Fruit fly (Drosophila melanogaster) Kc167 (cell line): ENCODE data around the gene fz2.

Source experiments
- Myc ChIP-seq: fragments of >200 bp; optimal IDR thresholded peaks from 2 replicates; lab custom pipeline; 2017; ENCODE audit warnings: missing external identifiers
- Sin3A ChIP-seq: fragments of >200 bp; optimal IDR thresholded peaks from 2 replicates; lab custom pipeline; 2018; ENCODE audit warnings: missing external identifiers
- h ChIP-seq: fragments of >200 bp; optimal IDR thresholded peaks from 3 replicates; lab custom pipeline; 2018; ENCODE audit warnings: missing external identifiers
- insv ChIP-seq: fragments of >200 bp; optimal IDR thresholded peaks from 3 replicates; lab custom pipeline; 2018; ENCODE audit warnings: missing external identifiers
- psq ChIP-seq: fragments of >200 bp; optimal IDR thresholded peaks from 2 replicates; lab custom pipeline; 2017; ENCODE audit warnings: missing external identifiers
- ttk ChIP-seq: sonication (Bioruptor generic); optimal IDR thresholded peaks from 2 replicates; lab custom pipeline; 2017; ENCODE audit warnings: missing external identifiers

Gene fz2

dm6 chr3L:19182490-19182889 lies 52.7 kb downstream of the fz2 start:
- TF ChIP-seq Sin3A (no peak), Myc (no peak), insv (no peak), h (lab: Kevin White, UChicago) (no peak), psq (no peak)

- TF ChIP-seq ttk (lab: Kevin White, UChicago) (no peak), h (lab: Kevin White, UChicago) (no peak), Myc (no peak), insv (no peak), psq (no peak), Sin3A (no peak)
These were observed 53.1 kb downstream of the fz2 start for dm6 chr3L:19182067-19182466.

- no peak for TF ChIP-seq Myc
- no peak for TF ChIP-seq h (lab: Kevin White, UChicago)
- no peak for TF ChIP-seq psq
- TF ChIP-seq ttk (lab: Kevin White, UChicago) = no peak
- TF ChIP-seq Sin3A = no peak
- TF ChIP-seq insv = no peak
These were observed 54.1 kb downstream of the fz2 start for dm6 chr3L:19181040-19181439.

- no peak for TF ChIP-seq psq
- no peak for TF ChIP-seq h (lab: Kevin White, UChicago)
- TF ChIP-seq ttk (lab: Kevin White, UChicago) = no peak
- no peak for TF ChIP-seq Myc
- no peak for TF ChIP-seq insv
- TF ChIP-seq Sin3A = no peak
These were observed 55.9 kb downstream of the fz2 start for dm6 chr3L:19179138-19179782.

- TF ChIP-seq ttk (lab: Kevin White, UChicago) (no peak), insv (no peak), Myc (no peak), psq (no peak)
These were observed 57.2 kb downstream of the fz2 start for dm6 chr3L:19177929-19178328.

- no peak for TF ChIP-seq ttk (lab: Kevin White, UChicago)
- no peak for TF ChIP-seq Sin3A
- TF ChIP-seq psq = no peak
- TF ChIP-seq insv = no peak
- no peak for TF ChIP-seq h (lab: Kevin White, UChicago)
- TF ChIP-seq Myc = no peak
These were observed 58.5 kb downstream of the fz2 start for dm6 chr3L:19176626-19177025.

- no peak for TF ChIP-seq Myc
- TF ChIP-seq Sin3A = no peak
- TF ChIP-seq ttk (lab: Kevin White, UChicago) = no peak
- no peak for TF ChIP-seq insv
- no peak for TF ChIP-seq h (lab: Kevin White, UChicago)
- TF ChIP-seq psq = no peak
These were observed 59.8 kb downstream of the fz2 start for dm6 chr3L:19175368-19175767.

DNA sequence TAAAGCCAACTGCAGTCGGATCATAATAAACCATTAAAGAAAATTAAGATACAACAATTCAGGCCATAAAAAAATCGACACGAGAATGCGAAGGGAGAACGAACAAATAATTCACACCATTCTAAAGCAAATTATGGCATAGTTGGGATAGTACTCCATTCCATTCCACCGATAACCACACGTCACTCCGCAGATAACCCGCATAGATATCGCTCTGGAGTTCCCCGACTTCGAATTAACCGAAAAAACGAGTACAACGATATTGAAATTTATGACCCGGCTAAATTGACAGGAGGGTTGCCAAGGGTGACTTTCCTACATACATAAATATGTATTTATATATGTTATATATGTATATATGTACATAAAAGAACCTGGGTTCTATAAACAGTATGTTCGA lies 60.5 kb downstream of the fz2 start:
- TF ChIP-seq Sin3A = no peak
- no peak for TF ChIP-seq psq
- no peak for TF ChIP-seq h (lab: Kevin White, UChicago)
- no peak for TF ChIP-seq Myc
- TF ChIP-seq insv = no peak
- no peak for TF ChIP-seq ttk (lab: Kevin White, UChicago)

dm6 chr3L:19174216-19174706 lies 60.9 kb downstream of the fz2 start:
- TF ChIP-seq Sin3A (no peak), h (lab: Kevin White, UChicago) (no peak), insv (no peak), Myc (no peak), psq (no peak), ttk (lab: Kevin White, UChicago) (no peak)

DNA sequence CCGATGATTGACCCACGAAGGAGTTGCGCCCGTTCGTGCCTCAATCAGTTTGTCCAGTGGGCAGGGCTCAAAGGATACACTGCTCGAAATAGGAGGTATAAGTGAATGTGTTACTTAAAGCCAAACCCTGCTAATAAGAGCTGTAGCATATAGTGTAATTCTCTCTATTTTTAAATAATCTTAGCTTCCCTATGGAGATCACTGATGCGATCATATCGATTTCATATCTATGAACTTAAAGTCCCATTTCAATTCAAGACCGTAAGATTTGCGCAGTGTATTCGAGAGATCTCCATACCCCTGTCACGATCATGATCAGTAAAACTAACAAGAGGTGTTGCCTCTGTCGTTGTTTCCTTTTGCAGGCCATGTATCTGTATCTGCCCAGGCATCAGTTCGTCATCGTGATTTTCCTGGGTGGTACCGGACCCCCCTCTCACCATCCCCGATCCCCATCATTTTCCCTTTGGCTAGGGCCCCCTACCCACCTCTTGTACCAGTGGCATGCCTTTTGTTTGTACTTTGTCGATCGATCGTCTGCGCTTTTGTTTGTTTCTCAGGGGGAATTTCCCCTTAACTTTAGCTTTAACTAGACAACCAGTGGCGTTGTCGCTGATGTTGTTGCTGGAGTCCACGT lies 62.0 kb downstream of the fz2 start:
- TF ChIP-seq h (lab: Kevin White, UChicago) = no peak
- no peak for TF ChIP-seq psq
- TF ChIP-seq Myc = no peak
- no peak for TF ChIP-seq ttk (lab: Kevin White, UChicago)
- no peak for TF ChIP-seq insv
- no peak for TF ChIP-seq Sin3A

dm6 chr3L:19172192-19172824 lies 62.9 kb downstream of the fz2 start:
- TF ChIP-seq h (lab: Kevin White, UChicago) = no peak

dm6 chr3L:19171321-19172191 lies 63.6 kb downstream of the fz2 start:
- TF ChIP-seq ttk (lab: Kevin White, UChicago) = no peak
- TF ChIP-seq Myc = no peak
- no peak for TF ChIP-seq h (lab: Kevin White, UChicago)
- TF ChIP-seq insv = no peak
- no peak for TF ChIP-seq psq
- no peak for TF ChIP-seq Sin3A

DNA sequence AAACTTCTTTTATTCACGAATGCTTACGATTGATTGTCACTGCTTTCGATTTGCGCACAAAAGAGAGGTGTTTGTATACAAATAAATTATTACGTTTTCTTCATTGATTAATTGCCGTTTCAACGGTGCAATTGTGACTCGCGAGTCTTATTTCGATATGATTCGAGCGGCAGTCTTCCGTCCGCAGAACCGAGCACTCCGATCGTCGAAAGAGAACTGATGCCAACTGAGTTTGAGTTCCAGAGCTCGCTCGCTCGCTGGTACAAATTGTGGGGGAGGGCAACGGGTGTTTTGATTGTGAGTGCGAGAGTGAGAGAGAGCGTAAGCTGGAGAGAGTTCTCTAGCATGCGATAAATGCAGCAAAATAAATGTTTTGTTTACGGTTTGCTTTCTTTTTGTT lies 64.7 kb downstream of the fz2 start:
- no peak for TF ChIP-seq psq
- no peak for TF ChIP-seq Sin3A
- TF ChIP-seq ttk (lab: Kevin White, UChicago) = no peak
- no peak for TF ChIP-seq Myc
- no peak for TF ChIP-seq insv
- TF ChIP-seq h (lab: Kevin White, UChicago) = no peak
